Worm (Caenorhabditis elegans) whole organism, midembryonic: ENCODE measurements around the gene F44A6.3.

Source experiments
- T22C8.4 ChIP-seq: fragments of 200-800 bp; sonication (Bioruptor generic); IDR thresholded peaks from 2 replicates; pipeline ENCODE4 v1.3.6; 2022; ENCODE audit warnings: missing genetic modification characterization, missing compliant biosample characterization
- cog-1 ChIP-seq: sonication (generic microtip); optimal IDR thresholded peaks from 2 replicates; lab custom pipeline; 2016; ENCODE audit warnings: missing genetic modification characterization, missing compliant biosample characterization
- flt-1 ChIP-seq: fragments of 200-800 bp; sonication (Bioruptor generic); IDR thresholded peaks from 2 replicates; pipeline ENCODE4 v1.3.6; 2022; ENCODE audit warnings: missing genetic modification characterization, missing compliant biosample characterization
- klf-2 ChIP-seq: fragments of 200-800 bp; sonication (Bioruptor generic); conservative IDR thresholded peaks from 2 replicates; pipeline ENCODE4 v1.3.6; 2022; ENCODE audit warnings: missing genetic modification reagents, missing genetic modification characterization, missing compliant biosample characterization
- med-1 ChIP-seq: sonication (generic microtip); optimal IDR thresholded peaks from 2 replicates; lab custom pipeline; 2017; ENCODE audit warnings: missing genetic modification characterization, mild to moderate bottlenecking, missing compliant biosample characterization, antibody characterized with exemption, missing genetic modification reagents; ENCODE audit not compliant: insufficient read depth
- ref-1 ChIP-seq: fragments of 200-800 bp; sonication (Bioruptor generic); conservative IDR thresholded peaks from 2 replicates; pipeline ENCODE4 v1.3.6; 2022; ENCODE audit warnings: missing genetic modification reagents, missing genetic modification characterization, missing compliant biosample characterization
- tab-1 ChIP-seq: fragments of 200-800 bp; sonication (Bioruptor generic); IDR thresholded peaks from 2 replicates; pipeline ENCODE4 v1.3.6; 2022; ENCODE audit warnings: missing genetic modification characterization, missing compliant biosample characterization
- ztf-23 ChIP-seq: fragments of 200-800 bp; sonication (Bioruptor generic); IDR thresholded peaks from 2 replicates; pipeline ENCODE4 v1.3.6; 2022; ENCODE audit warnings: missing genetic modification reagents, missing genetic modification characterization, missing compliant biosample characterization
- ztf-29 ChIP-seq: fragments of 200-800 bp; sonication (Bioruptor generic); IDR thresholded peaks from 2 replicates; pipeline ENCODE4 v1.3.6; 2022; ENCODE audit warnings: missing genetic modification reagents, missing genetic modification characterization, missing compliant biosample characterization

F44A6.3 gene

ce11 chrX:10206008-10206407 is 6.6 kb upstream of the F44A6.3 start:
- TF ChIP-seq flt-1 (peak; percentile 14; the same call in 1 of the 2 replicates), ztf-29 (GFP tag; lab: Robert Waterston, UW) (no peak)

- no peak for TF ChIP-seq cog-1
- no peak for TF ChIP-seq tab-1 (GFP tag; lab: Robert Waterston, UW)
- TF ChIP-seq ztf-23: no peak
- no peak for TF ChIP-seq ztf-29 (GFP tag; lab: Robert Waterston, UW)
- TF ChIP-seq ref-1 (GFP tag; lab: Robert Waterston, UW): no peak
- no peak for TF ChIP-seq T22C8.4 (GFP tag; lab: Robert Waterston, UW)
- no peak for TF ChIP-seq flt-1
- TF ChIP-seq med-1: no peak
- TF ChIP-seq klf-2 (GFP tag; lab: Robert Waterston, UW): no peak
These were observed 4.1 kb upstream of the F44A6.3 start for ce11 chrX:10208481-10208880.

- TF ChIP-seq ref-1 (GFP tag; lab: Robert Waterston, UW): no peak
- TF ChIP-seq T22C8.4 (GFP tag; lab: Robert Waterston, UW): 0 out of 2 replicates have a peak, but pooled peaks have one; percentile 37
These were observed 2.9 kb downstream of the F44A6.3 start, which contains the start of gene F44A6.4 for ce11 chrX:10215429-10215828. F44A6.4 (minus strand) TSS chrX:10215495.

ce11 chrX:10216344-10216743 is 3.8 kb downstream of the F44A6.3 start:
- TF ChIP-seq med-1: no peak
- no peak for TF ChIP-seq tab-1 (GFP tag; lab: Robert Waterston, UW)
- no peak for TF ChIP-seq klf-2 (GFP tag; lab: Robert Waterston, UW)
- TF ChIP-seq ztf-29 (GFP tag; lab: Robert Waterston, UW): no peak
- no peak for TF ChIP-seq ref-1 (GFP tag; lab: Robert Waterston, UW)
- TF ChIP-seq ztf-23: no peak
- no peak for TF ChIP-seq cog-1
- no peak for TF ChIP-seq T22C8.4 (GFP tag; lab: Robert Waterston, UW)
- no peak for TF ChIP-seq flt-1

- no peak for TF ChIP-seq ztf-23
- TF ChIP-seq ztf-29 (GFP tag; lab: Robert Waterston, UW): no peak
- TF ChIP-seq klf-2 (GFP tag; lab: Robert Waterston, UW): no peak
- TF ChIP-seq ref-1 (GFP tag; lab: Robert Waterston, UW): no peak
- TF ChIP-seq med-1: no peak
- no peak for TF ChIP-seq flt-1
- TF ChIP-seq cog-1: no peak
- TF ChIP-seq T22C8.4 (GFP tag; lab: Robert Waterston, UW): no peak
- TF ChIP-seq tab-1 (GFP tag; lab: Robert Waterston, UW): no peak
These were observed 4.3 kb downstream of the F44A6.3 start for ce11 chrX:10216857-10217256.

ce11 chrX:10218779-10219178 is 6.2 kb downstream of the F44A6.3 start, which contains the start of gene F44A6.5:
F44A6.5 (minus strand) TSS chrX:10218929.
- TF ChIP-seq ztf-23 (no peak), flt-1 (no peak), tab-1 (GFP tag; lab: Robert Waterston, UW) (no peak), ztf-29 (GFP tag; lab: Robert Waterston, UW) (no peak), klf-2 (GFP tag; lab: Robert Waterston, UW) (no peak), cog-1 (no peak), T22C8.4 (GFP tag; lab: Robert Waterston, UW) (no peak), ref-1 (GFP tag; lab: Robert Waterston, UW) (no peak), med-1 (no peak)

ce11 chrX:10219184-10219705 is 6.7 kb downstream of the F44A6.3 start:
- TF ChIP-seq T22C8.4 (GFP tag; lab: Robert Waterston, UW) (no peak), med-1 (no peak), cog-1 (no peak), flt-1 (no peak), tab-1 (GFP tag; lab: Robert Waterston, UW) (no peak), ztf-23 (no peak), klf-2 (GFP tag; lab: Robert Waterston, UW) (no peak), ref-1 (GFP tag; lab: Robert Waterston, UW) (no peak), ztf-29 (GFP tag; lab: Robert Waterston, UW) (no peak)

ce11 chrX:10225845-10226244 is 13.3 kb downstream of the F44A6.3 start:
- TF ChIP-seq ztf-29 (GFP tag; lab: Robert Waterston, UW): no peak
- no peak for TF ChIP-seq flt-1
- no peak for TF ChIP-seq cog-1
- TF ChIP-seq tab-1 (GFP tag; lab: Robert Waterston, UW): no peak

- TF ChIP-seq ref-1 (GFP tag; lab: Robert Waterston, UW) (no peak), ztf-29 (GFP tag; lab: Robert Waterston, UW) (no peak), flt-1 (no peak), T22C8.4 (GFP tag; lab: Robert Waterston, UW) (no peak)
These were observed 14.6 kb downstream of the F44A6.3 start for ce11 chrX:10227217-10227616.

ce11 chrX:10228094-10228746 is 15.7 kb downstream of the F44A6.3 start, which contains the start of gene C14H10.3:
C14H10.3 (minus strand) TSS chrX:10228137.
- TF ChIP-seq ref-1 (GFP tag; lab: Robert Waterston, UW) (no peak), klf-2 (GFP tag; lab: Robert Waterston, UW) (no peak), ztf-23 (no peak), cog-1 (no peak), ztf-29 (GFP tag; lab: Robert Waterston, UW) (no peak), med-1 (no peak), T22C8.4 (GFP tag; lab: Robert Waterston, UW) (no peak), tab-1 (GFP tag; lab: Robert Waterston, UW) (no peak), flt-1 (no peak)
